Fruit fly (Drosophila melanogaster) whole organism, embryonic: ENCODE results near the gene Ir7g.

Source experiments
- Asciz ChIP-seq: fragments of 200-800 bp; sonication (Bioruptor generic); optimal IDR thresholded peaks from 2 replicates; lab custom pipeline; 2017; ENCODE audit warnings: missing biosample characterization, mild to moderate bottlenecking, missing genetic modification characterization, missing genetic modification reagents
- CG10274 ChIP-seq: fragments of 200-800 bp; sonication (Bioruptor generic); optimal IDR thresholded peaks from 3 replicates; lab custom pipeline; 2017; ENCODE audit warnings: missing biosample characterization, mild to moderate bottlenecking, missing genetic modification characterization
- CG10366 ChIP-seq: fragments of 200-800 bp; sonication (Bioruptor generic); IDR thresholded peaks from 2 replicates; pipeline ENCODE4 v1.3.6; 2022; ENCODE audit warnings: missing biosample characterization, missing genetic modification characterization
- CG10543 ChIP-seq: fragments of 200-800 bp; sonication (Bioruptor generic); optimal IDR thresholded peaks from 3 replicates; lab custom pipeline; 2017; ENCODE audit warnings: missing biosample characterization, mild to moderate bottlenecking, missing genetic modification characterization, moderate library complexity
- CG10979 ChIP-seq: fragments of 200-800 bp; sonication (Bioruptor generic); optimal IDR thresholded peaks from 2 replicates; lab custom pipeline; 2018; ENCODE audit warnings: missing biosample characterization, mild to moderate bottlenecking, missing genetic modification characterization, moderate library complexity
- CG11695 ChIP-seq: fragments of 200-800 bp; sonication (Bioruptor generic); IDR thresholded peaks from 3 replicates; pipeline ENCODE4 v1.3.6; 2022; ENCODE audit warnings: missing biosample characterization, missing genetic modification characterization
- CG14014 ChIP-seq: fragments of 200-800 bp; sonication (Bioruptor generic); IDR thresholded peaks from 2 replicates; pipeline ENCODE4 v1.3.6; 2022; ENCODE audit warnings: missing biosample characterization, missing genetic modification characterization
- CG14710 ChIP-seq: fragments of 200-800 bp; sonication (Bioruptor generic); optimal IDR thresholded peaks from 3 replicates; lab custom pipeline; 2019; ENCODE audit warnings: missing biosample characterization, mild to moderate bottlenecking, missing genetic modification characterization, moderate library complexity
- CG14860 ChIP-seq: fragments of 200-800 bp; sonication (Bioruptor generic); IDR thresholded peaks from 3 replicates; pipeline ENCODE4 v1.3.6; 2022; ENCODE audit warnings: missing biosample characterization, missing genetic modification characterization; ENCODE audit not compliant: partially characterized antibody
- CG16813 ChIP-seq: fragments of 200-800 bp; sonication (Bioruptor generic); IDR thresholded peaks from 3 replicates; pipeline ENCODE4 v1.3.6; 2022; ENCODE audit warnings: missing biosample characterization, missing genetic modification characterization; ENCODE audit not compliant: partially characterized antibody
- CG18011 ChIP-seq: fragments of 200-800 bp; sonication (Bioruptor generic); optimal IDR thresholded peaks from 2 replicates; lab custom pipeline; 2017; ENCODE audit warnings: missing biosample characterization, missing genetic modification characterization, mild to moderate bottlenecking, moderate library complexity, missing genotype
- CG18764 ChIP-seq: fragments of 200-800 bp; sonication (Bioruptor generic); optimal IDR thresholded peaks from 3 replicates; lab custom pipeline; 2016; ENCODE audit warnings: missing biosample characterization, missing genetic modification characterization
- CG2129 ChIP-seq: fragments of 200-800 bp; sonication (Bioruptor generic); IDR thresholded peaks from 2 replicates; pipeline ENCODE4 v1.3.6; 2022; ENCODE audit warnings: missing biosample characterization, missing genetic modification characterization; ENCODE audit not compliant: partially characterized antibody
- CG34376 ChIP-seq: fragments of 200-800 bp; sonication (Bioruptor generic); optimal IDR thresholded peaks from 2 replicates; lab custom pipeline; 2018; ENCODE audit warnings: missing biosample characterization, mild to moderate bottlenecking, missing genetic modification characterization
- CG7556 ChIP-seq: fragments of 200-800 bp; sonication (Bioruptor generic); optimal IDR thresholded peaks from 2 replicates; lab custom pipeline; 2017; ENCODE audit warnings: missing biosample characterization, mild to moderate bottlenecking, missing genetic modification characterization
- CG7963 ChIP-seq: fragments of 200-800 bp; sonication (Bioruptor generic); IDR thresholded peaks from 3 replicates; pipeline ENCODE4 v1.3.6; 2022; ENCODE audit warnings: missing biosample characterization, missing genetic modification characterization; ENCODE audit not compliant: partially characterized antibody
- CG8281 ChIP-seq: fragments of 200-800 bp; sonication (Bioruptor generic); optimal IDR thresholded peaks from 2 replicates; lab custom pipeline; 2018; ENCODE audit warnings: missing biosample characterization, mild to moderate bottlenecking, missing genetic modification characterization, moderate library complexity
- CG8290 ChIP-seq, 3 experiments: fragments of 200-800 bp; sonication (Bioruptor generic); optimal IDR thresholded peaks; 2 replicates each; lab custom pipeline; 2016 to 2019; ENCODE audit warnings: missing biosample characterization in 3 of 3, missing genetic modification characterization in 3 of 3, mild to moderate bottlenecking in 2 of 3, moderate library complexity in 1 of 3
- CG8478 ChIP-seq: fragments of >200 bp; optimal IDR thresholded peaks from 2 replicates; lab custom pipeline; 2018
- Chrac-16 ChIP-seq: fragments of 200-800 bp; sonication (Bioruptor generic); optimal IDR thresholded peaks from 3 replicates; lab custom pipeline; 2016; ENCODE audit warnings: missing biosample characterization, missing genetic modification characterization
- Fer2 ChIP-seq: fragments of 200-800 bp; sonication (Bioruptor generic); optimal IDR thresholded peaks from 2 replicates; lab custom pipeline; 2018; ENCODE audit warnings: missing biosample characterization, mild to moderate bottlenecking, missing genetic modification characterization, moderate library complexity
- H15 ChIP-seq: fragments of 200-800 bp; sonication (Bioruptor generic); IDR thresholded peaks from 3 replicates; pipeline ENCODE4 v1.3.6; 2022; ENCODE audit warnings: missing biosample characterization, missing genetic modification characterization
- H2.0 ChIP-seq: fragments of 200-800 bp; sonication (Bioruptor generic); IDR thresholded peaks from 2 replicates; pipeline ENCODE4 v1.3.6; 2022; ENCODE audit warnings: missing biosample characterization, missing genetic modification characterization
- Jarid2 ChIP-seq: fragments of 200-800 bp; sonication (Bioruptor generic); optimal IDR thresholded peaks from 3 replicates; lab custom pipeline; 2017; ENCODE audit warnings: mild to moderate bottlenecking, missing biosample characterization, missing genetic modification reagents, missing genetic modification characterization
- Mad ChIP-seq: fragments of 200-800 bp; sonication (Bioruptor generic); optimal IDR thresholded peaks from 2 replicates; lab custom pipeline; 2016; ENCODE audit warnings: missing biosample characterization, missing genetic modification characterization
- PHDP ChIP-seq: fragments of 200-800 bp; sonication (Bioruptor generic); optimal IDR thresholded peaks from 3 replicates; lab custom pipeline; 2018; ENCODE audit warnings: missing biosample characterization, mild to moderate bottlenecking, missing genetic modification characterization, moderate library complexity
- Sox102F ChIP-seq: fragments of 200-800 bp; sonication (Bioruptor generic); optimal IDR thresholded peaks from 2 replicates; lab custom pipeline; 2018; ENCODE audit warnings: missing biosample characterization, mild to moderate bottlenecking, missing genetic modification characterization, moderate library complexity
- Usf ChIP-seq: fragments of 200-800 bp; sonication (Bioruptor generic); optimal IDR thresholded peaks from 2 replicates; lab custom pipeline; 2017; ENCODE audit warnings: missing genotype, missing biosample characterization, missing genetic modification characterization
- YL-1 ChIP-seq: fragments of 200-800 bp; sonication (Bioruptor generic); optimal IDR thresholded peaks from 3 replicates; lab custom pipeline; 2017; ENCODE audit warnings: missing biosample characterization, mild to moderate bottlenecking, missing genetic modification characterization
- az2 ChIP-seq: fragments of 200-800 bp; sonication (Bioruptor generic); optimal IDR thresholded peaks from 3 replicates; lab custom pipeline; 2016; ENCODE audit warnings: missing biosample characterization, missing genetic modification characterization
- bsh ChIP-seq, 2 experiments: fragments of 200-800 bp; sonication (Bioruptor generic); optimal IDR thresholded peaks; 2 replicates each; lab custom pipeline; 2017 to 2018; ENCODE audit warnings: mild to moderate bottlenecking in 2 of 2, missing biosample characterization in 2 of 2, missing genetic modification characterization in 2 of 2, moderate library complexity in 1 of 2
- caup ChIP-seq: fragments of 200-800 bp; sonication (Bioruptor generic); optimal IDR thresholded peaks from 3 replicates; lab custom pipeline; 2017; ENCODE audit warnings: missing biosample characterization, mild to moderate bottlenecking, missing genetic modification characterization, moderate library complexity; ENCODE audit not compliant: severe bottlenecking
- chinmo ChIP-seq: fragments of 200-800 bp; sonication (Bioruptor generic); IDR thresholded peaks from 4 replicates; pipeline ENCODE4 v1.3.6; 2022; ENCODE audit warnings: missing biosample characterization, missing genetic modification characterization; ENCODE audit not compliant: partially characterized antibody
- chn ChIP-seq: fragments of 200-800 bp; sonication (Bioruptor generic); optimal IDR thresholded peaks from 2 replicates; lab custom pipeline; 2016; ENCODE audit warnings: missing biosample characterization, missing genetic modification characterization
- dpn ChIP-seq, 2 experiments: fragments of 200-800 bp; sonication (Bioruptor generic); optimal IDR thresholded peaks; 3 replicates each; lab custom pipeline; 2016; ENCODE audit warnings: missing biosample characterization in 2 of 2, missing genetic modification characterization in 2 of 2
- dysf ChIP-seq: fragments of 200-800 bp; sonication (Bioruptor generic); IDR thresholded peaks from 3 replicates; pipeline ENCODE4 v1.3.6; 2022; ENCODE audit warnings: missing biosample characterization, missing genetic modification characterization
- fd3F ChIP-seq: fragments of 200-800 bp; sonication (Bioruptor generic); optimal IDR thresholded peaks from 2 replicates; lab custom pipeline; 2018; ENCODE audit warnings: missing biosample characterization, mild to moderate bottlenecking, missing genetic modification characterization, moderate library complexity
- gsb-n ChIP-seq: fragments of 200-800 bp; sonication (Bioruptor generic); optimal IDR thresholded peaks from 3 replicates; lab custom pipeline; 2018; ENCODE audit warnings: missing biosample characterization, mild to moderate bottlenecking, missing genetic modification characterization
- kay ChIP-seq: fragments of 200-800 bp; sonication (Bioruptor generic); optimal IDR thresholded peaks from 2 replicates; lab custom pipeline; 2016; ENCODE audit warnings: missing biosample characterization, missing genetic modification characterization
- lola ChIP-seq, 3 experiments: fragments of >200 bp in 2 of 3; fragments of 200-800 bp in 1 of 3; sonication (Bioruptor generic) in 1 of 3; optimal IDR thresholded peaks; 2 replicates each; lab custom pipeline; 2017 to 2019; ENCODE audit warnings: missing biosample characterization in 3 of 3, missing genetic modification characterization in 3 of 3, mild to moderate bottlenecking in 1 of 3, moderate library complexity in 1 of 3
- mirr ChIP-seq: fragments of 200-800 bp; sonication (Bioruptor generic); optimal IDR thresholded peaks from 3 replicates; lab custom pipeline; 2018; ENCODE audit warnings: missing biosample characterization, mild to moderate bottlenecking, missing genetic modification characterization
- odd ChIP-seq: fragments of 200-800 bp; sonication (Bioruptor generic); optimal IDR thresholded peaks from 2 replicates; lab custom pipeline; 2017; ENCODE audit warnings: missing biosample characterization, mild to moderate bottlenecking, missing genetic modification characterization
- phol ChIP-seq: fragments of 200-800 bp; sonication (Bioruptor generic); optimal IDR thresholded peaks from 3 replicates; lab custom pipeline; 2018; ENCODE audit warnings: missing biosample characterization, mild to moderate bottlenecking, missing genetic modification characterization, moderate library complexity
- rib ChIP-seq: fragments of 200-800 bp; sonication (Bioruptor generic); IDR thresholded peaks from 2 replicates; pipeline ENCODE4 v1.3.6; 2022; ENCODE audit warnings: missing biosample characterization, missing genetic modification characterization
- seq ChIP-seq: fragments of 200-800 bp; sonication (Bioruptor generic); IDR thresholded peaks from 2 replicates; pipeline ENCODE4 v1.3.6; 2022; ENCODE audit warnings: missing biosample characterization, missing genetic modification characterization
- sr ChIP-seq: fragments of 200-800 bp; sonication (Bioruptor generic); IDR thresholded peaks from 3 replicates; pipeline ENCODE4 v1.3.6; 2022; ENCODE audit warnings: missing biosample characterization, missing genetic modification characterization
- vfl ChIP-seq: fragments of 200-800 bp; sonication (Bioruptor generic); optimal IDR thresholded peaks from 2 replicates; lab custom pipeline; 2016; ENCODE audit warnings: missing biosample characterization, missing genetic modification characterization

Gene Ir7g

DNA sequence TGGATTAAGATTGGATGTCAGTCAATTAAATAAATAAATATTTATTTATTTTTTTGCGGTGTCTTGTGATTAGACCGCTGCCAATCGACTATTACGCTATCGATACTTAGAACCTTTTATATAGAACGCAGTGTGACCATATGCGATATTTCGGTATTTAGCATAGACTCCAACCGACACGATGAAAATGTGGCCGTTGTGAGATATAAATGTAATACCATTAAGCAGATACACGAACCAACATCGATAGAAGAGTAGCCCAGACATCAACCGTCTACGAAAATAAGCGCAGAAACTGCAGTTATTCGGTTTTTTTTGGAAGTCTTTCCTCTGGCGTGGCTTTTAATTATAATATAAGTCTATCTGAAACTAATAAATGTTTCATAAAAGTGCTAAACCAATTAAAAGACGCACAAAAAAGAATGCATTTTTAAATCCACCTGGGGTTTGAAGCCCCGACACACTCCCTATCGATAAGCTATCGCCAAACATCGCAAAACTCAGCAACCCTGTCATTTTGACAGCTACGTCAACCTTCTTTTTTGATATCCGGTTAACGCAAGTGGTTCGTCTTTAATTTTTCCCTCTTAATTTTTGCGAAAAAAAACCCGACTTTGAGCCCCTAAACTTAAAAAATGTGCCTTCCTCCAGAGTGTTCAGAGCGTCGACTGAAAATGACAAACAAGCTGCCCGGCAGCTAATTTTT, 48.9 kb downstream of the Ir7g start, which contains the start of the genes Dhdds and RpS14a (continued):
- peak; percentile 83 for TF ChIP-seq CG16813
- peak; percentile 9; the same call in 1 of the 2 replicates for TF ChIP-seq seq
- peak; percentile 43 for TF ChIP-seq CG10979 (tag; lab: Kevin White, UChicago)
- peak; percentile 17 for TF ChIP-seq az2 (GFP tag; lab: Kevin White, UChicago)
- no peak for TF ChIP-seq chn
- peak; percentile 42 for TF ChIP-seq CG18011 (GFP tag; lab: Kevin White, UChicago)
- TF ChIP-seq bsh (GFP tag; optimal IDR thresholded peaks at IDR 0.05; lab: Kevin White, UChicago), result peak in 1 of 2 experiments; percentile 25
- 0 out of 3 replicates have a peak, but pooled peaks have one; percentile 17 for TF ChIP-seq CG11695 (GFP tag; lab: Robert Waterston, UW)
- TF ChIP-seq gsb-n, result peak; percentile 57
- peak; percentile 80 for TF ChIP-seq phol
- peak; percentile 90 for TF ChIP-seq CG14710 (tag; lab: Kevin White, UChicago)
- peak; percentile 44 for TF ChIP-seq Usf (GFP tag; lab: Kevin White, UChicago)
- TF ChIP-seq Fer2 (tag; lab: Kevin White, UChicago), result no peak
- TF ChIP-seq CG10274 (GFP tag; lab: Kevin White, UChicago), result peak; percentile 33
- TF ChIP-seq CG34376 (GFP tag; lab: Kevin White, UChicago), result peak; percentile 82
- peak; percentile 5 for TF ChIP-seq Mad
- peak; percentile 18 for TF ChIP-seq vfl (GFP tag; lab: Kevin White, UChicago)
- no peak for TF ChIP-seq sr (GFP tag; lab: Robert Waterston, UW)
- TF ChIP-seq Jarid2 (GFP tag; lab: Kevin White, UChicago), result peak; percentile 30
- peak; percentile 43 for TF ChIP-seq Asciz (GFP tag; lab: Kevin White, UChicago)
- TF ChIP-seq H15 (GFP tag; lab: Robert Waterston, UW), result 0 out of 3 replicates have a peak, but pooled peaks have one; percentile 54
- no peak for TF ChIP-seq Sox102F (GFP tag; lab: Kevin White, UChicago)
- TF ChIP-seq caup (GFP tag; lab: Kevin White, UChicago), result peak; percentile 75
- peak; percentile 33 to 59 for TF ChIP-seq dpn (GFP tag; optimal IDR thresholded peaks at IDR 0.05; lab: Kevin White, UChicago)
- no peak for TF ChIP-seq rib (GFP tag; lab: Robert Waterston, UW)
- peak in 1 of 3 experiments; percentile 52 for TF ChIP-seq lola (GFP tag; optimal IDR thresholded peaks at IDR 0.05; lab: Kevin White, UChicago)
- peak; percentile 16 for TF ChIP-seq fd3F (GFP tag; lab: Kevin White, UChicago)
- TF ChIP-seq CG18764 (GFP tag; lab: Kevin White, UChicago), result peak; percentile 25
- TF ChIP-seq chinmo (GFP tag; lab: Robert Waterston, UW), result no peak
- peak; percentile 10; the same call in 1 of the 2 replicates for TF ChIP-seq CG14014 (GFP tag; lab: Robert Waterston, UW)
- peak; percentile 44; the same call in 1 of the 3 replicates for TF ChIP-seq CG7963
- peak; percentile 10 for TF ChIP-seq Chrac-16
- peak; percentile 47; the same call in 1 of the 2 replicates for TF ChIP-seq CG2129 (GFP tag; lab: Robert Waterston, UW)
- TF ChIP-seq CG8478 (lab: Kevin White, UChicago), result peak; percentile 86
- peak; percentile 48; the same call in 2 of the 3 replicates for TF ChIP-seq CG14860 (GFP tag; lab: Robert Waterston, UW)
- no peak for TF ChIP-seq H2.0 (GFP tag; lab: Robert Waterston, UW)
- TF ChIP-seq dysf (GFP tag; lab: Robert Waterston, UW), result peak; percentile 35; the same call in 1 of the 3 replicates
- peak; percentile 56 for TF ChIP-seq CG8290 (GFP tag; optimal IDR thresholded peaks at IDR 0.05; lab: Kevin White, UChicago)
- peak; percentile 17 to 35 for TF ChIP-seq CG8290 (tag; optimal IDR thresholded peaks at IDR 0.05; lab: Kevin White, UChicago)
- TF ChIP-seq CG7556, result peak; percentile 51
- TF ChIP-seq CG8281 (tag; lab: Kevin White, UChicago), result no peak
- TF ChIP-seq PHDP (tag; lab: Kevin White, UChicago), result peak; percentile 64
- TF ChIP-seq mirr (GFP tag; lab: Kevin White, UChicago), result no peak
- peak; percentile 14; the same call in 1 of the 2 replicates for TF ChIP-seq CG10366 (GFP tag; lab: Robert Waterston, UW)
- TF ChIP-seq CG10543 (GFP tag; lab: Kevin White, UChicago), result peak; percentile 65
- peak; percentile 54 for TF ChIP-seq odd (GFP tag; lab: Kevin White, UChicago)
- no peak for TF ChIP-seq kay (GFP tag; lab: Kevin White, UChicago)
- TF ChIP-seq YL-1, result peak; percentile 63
